Fruit fly (Drosophila melanogaster) whole organism, wandering third instar larva: ENCODE measurements around the gene Sugb.

Experiments
- CG32264 ChIP-seq: fragments of 200-800 bp; sonication (Bioruptor generic); optimal IDR thresholded peaks from 2 replicates; lab custom pipeline; 2016; ENCODE audit warnings: missing biosample characterization, missing genetic modification characterization
- CG9705 ChIP-seq: fragments of 200-800 bp; sonication (Bioruptor generic); optimal IDR thresholded peaks from 2 replicates; lab custom pipeline; 2018; ENCODE audit warnings: missing biosample characterization, mild to moderate bottlenecking, missing genetic modification characterization
- CrebA ChIP-seq: fragments of 200-800 bp; sonication (Bioruptor generic); optimal IDR thresholded peaks from 2 replicates; lab custom pipeline; 2016; ENCODE audit warnings: missing biosample characterization, mild to moderate bottlenecking, missing genetic modification characterization, borderline replicate concordance
- Dfd ChIP-seq: fragments of >200 bp; optimal IDR thresholded peaks from 2 replicates; lab custom pipeline; 2017; ENCODE audit warnings: missing biosample characterization, missing genetic modification characterization
- Dif ChIP-seq: fragments of 200-275, 200-300 bp; sonication (Bioruptor generic); optimal IDR thresholded peaks from 2 replicates; lab custom pipeline; 2018; ENCODE audit warnings: missing biosample characterization, missing genetic modification characterization; ENCODE audit not compliant: partially characterized antibody
- GATAd ChIP-seq: sonication (Bioruptor generic); optimal IDR thresholded peaks from 2 replicates; lab custom pipeline; 2016; ENCODE audit warnings: missing biosample characterization, missing genetic modification characterization
- HLH106 ChIP-seq: fragments of 200-800 bp; optimal IDR thresholded peaks from 3 replicates; lab custom pipeline; 2019; ENCODE audit warnings: missing biosample characterization, mild to moderate bottlenecking, missing genetic modification characterization, moderate library complexity
- Hnf4 ChIP-seq: fragments of 200-800 bp; sonication (Bioruptor generic); optimal IDR thresholded peaks from 2 replicates; lab custom pipeline; 2016; ENCODE audit warnings: missing biosample characterization, mild to moderate bottlenecking, missing genetic modification characterization
- Hr78 ChIP-seq: fragments of >200 bp; optimal IDR thresholded peaks from 2 replicates; lab custom pipeline; 2017; ENCODE audit warnings: missing biosample characterization, missing genetic modification characterization
- Hr83 ChIP-seq: fragments of 200-300 bp; sonication (Bioruptor generic); optimal IDR thresholded peaks from 2 replicates; lab custom pipeline; 2016; ENCODE audit warnings: missing biosample characterization, mild to moderate bottlenecking, missing genetic modification characterization, moderate library complexity; ENCODE audit not compliant: poor library complexity, severe bottlenecking
- Jra ChIP-seq: sonication (Bioruptor generic); optimal IDR thresholded peaks from 2 replicates; lab custom pipeline; 2016; ENCODE audit warnings: missing biosample characterization, missing genetic modification characterization
- Mio ChIP-seq: sonication (Bioruptor generic); optimal IDR thresholded peaks from 2 replicates; lab custom pipeline; 2016; ENCODE audit warnings: missing biosample characterization, missing genetic modification characterization
- Myc ChIP-seq: fragments of >200 bp; optimal IDR thresholded peaks from 2 replicates; lab custom pipeline; 2017
- N ChIP-seq: fragments of >200 bp; optimal IDR thresholded peaks from 2 replicates; lab custom pipeline; 2018; ENCODE audit warnings: missing biosample characterization, missing external identifiers, missing genetic modification characterization
- OdsH ChIP-seq: fragments of 200-800 bp; sonication (Bioruptor generic); optimal IDR thresholded peaks from 2 replicates; lab custom pipeline; 2016; ENCODE audit warnings: missing biosample characterization, mild to moderate bottlenecking, missing genetic modification characterization
- Rel ChIP-seq, 2 experiments: fragments of 200-800 bp; sonication (Bioruptor generic) in 1 of 2; optimal IDR thresholded peaks; 2 replicates in 1 of 2; 3 replicates in 1 of 2; lab custom pipeline; 2016 to 2019; ENCODE audit warnings: mild to moderate bottlenecking in 2 of 2, missing biosample characterization in 2 of 2, missing genetic modification characterization in 2 of 2, moderate library complexity in 1 of 2
- Vsx2 ChIP-seq: fragments of 200-300, 225-300 bp; sonication (Bioruptor generic); optimal IDR thresholded peaks from 2 replicates; lab custom pipeline; 2018; ENCODE audit warnings: missing biosample characterization, missing genetic modification characterization; ENCODE audit not compliant: partially characterized antibody
- br ChIP-seq: fragments of 200-800 bp; sonication (Bioruptor generic); optimal IDR thresholded peaks from 2 replicates; lab custom pipeline; 2016; ENCODE audit warnings: missing biosample characterization, missing genetic modification characterization
- brk ChIP-seq: fragments of 200-800 bp; sonication (Bioruptor generic); optimal IDR thresholded peaks from 2 replicates; lab custom pipeline; 2016; ENCODE audit warnings: missing biosample characterization, mild to moderate bottlenecking, missing genetic modification characterization
- dl ChIP-seq, 2 experiments: fragments of 175-275, 200-275 bp in 1 of 2; fragments of 200-275 bp in 1 of 2; sonication (Bioruptor generic); optimal IDR thresholded peaks; lab custom pipeline; 2018; ENCODE audit warnings: mild to moderate bottlenecking in 2 of 2, missing biosample characterization in 2 of 2, missing genetic modification characterization in 2 of 2, moderate library complexity in 2 of 2; ENCODE audit not compliant: partially characterized antibody in 2 of 2, insufficient read depth in 1 of 2
- dmrt93B ChIP-seq: fragments of 200-800 bp; sonication (Bioruptor generic); optimal IDR thresholded peaks from 2 replicates; lab custom pipeline; 2018; ENCODE audit warnings: missing biosample characterization, mild to moderate bottlenecking, missing genetic modification characterization
- dsf ChIP-seq: sonication (Bioruptor generic); optimal IDR thresholded peaks from 2 replicates; lab custom pipeline; 2016; ENCODE audit warnings: missing biosample characterization, missing genetic modification characterization, borderline replicate concordance
- ey ChIP-seq: fragments of 200-800 bp; sonication (Bioruptor generic); optimal IDR thresholded peaks from 2 replicates; lab custom pipeline; 2016; ENCODE audit warnings: missing biosample characterization, missing genetic modification characterization
- foxo ChIP-seq, 2 experiments: fragments of 200-800 bp; sonication (Bioruptor generic); optimal IDR thresholded peaks; 2 replicates in 1 of 2; 3 replicates in 1 of 2; lab custom pipeline; 2016 to 2017; ENCODE audit warnings: missing biosample characterization in 2 of 2, missing genetic modification characterization in 2 of 2
- fru ChIP-seq: fragments of 200-800 bp; sonication (Bioruptor generic); optimal IDR thresholded peaks from 3 replicates; lab custom pipeline; 2016; ENCODE audit warnings: missing biosample characterization, mild to moderate bottlenecking, missing genetic modification characterization
- h ChIP-seq: fragments of 200-800 bp; sonication (Bioruptor generic); optimal IDR thresholded peaks from 3 replicates; lab custom pipeline; 2016; ENCODE audit warnings: missing biosample characterization, mild to moderate bottlenecking, missing genetic modification characterization
- jim ChIP-seq: fragments of 175-275, 200-325 bp; sonication (Bioruptor generic); optimal IDR thresholded peaks from 2 replicates; lab custom pipeline; 2016; ENCODE audit warnings: missing biosample characterization, mild to moderate bottlenecking, missing genetic modification characterization
- lola ChIP-seq: fragments of >200 bp; optimal IDR thresholded peaks from 2 replicates; lab custom pipeline; 2017; ENCODE audit warnings: missing biosample characterization, missing genetic modification characterization
- pan ChIP-seq: fragments of >200 bp; optimal IDR thresholded peaks from 2 replicates; lab custom pipeline; 2017
- psq ChIP-seq: fragments of 200-800 bp; sonication (Bioruptor generic); optimal IDR thresholded peaks from 3 replicates; lab custom pipeline; 2017; ENCODE audit warnings: missing biosample characterization, mild to moderate bottlenecking, missing genetic modification characterization, moderate library complexity
- rgr ChIP-seq: fragments of 200-800 bp; sonication (Bioruptor generic); optimal IDR thresholded peaks from 3 replicates; lab custom pipeline; 2016; ENCODE audit warnings: missing biosample characterization, mild to moderate bottlenecking, missing genetic modification characterization
- sage ChIP-seq: fragments of 200-800 bp; sonication (Bioruptor generic); optimal IDR thresholded peaks from 2 replicates; lab custom pipeline; 2016; ENCODE audit warnings: missing biosample characterization, mild to moderate bottlenecking, missing genetic modification characterization
- sv ChIP-seq: fragments of 200-800 bp; sonication (Bioruptor generic); optimal IDR thresholded peaks from 3 replicates; lab custom pipeline; 2016; ENCODE audit warnings: missing biosample characterization, missing genetic modification characterization
- tai ChIP-seq: sonication (Bioruptor generic); optimal IDR thresholded peaks from 2 replicates; lab custom pipeline; 2016; ENCODE audit warnings: missing biosample characterization, missing genetic modification characterization
- usp ChIP-seq: fragments of >200 bp; optimal IDR thresholded peaks from 2 replicates; lab custom pipeline; 2017; ENCODE audit warnings: missing biosample characterization, missing genetic modification characterization
- woc ChIP-seq: sonication (Bioruptor generic); optimal IDR thresholded peaks from 2 replicates; lab custom pipeline; 2016; ENCODE audit warnings: missing biosample characterization, mild to moderate bottlenecking, missing genetic modification characterization

Gene Sugb

dm6 chr3L:11711059-11711628, 27.4 kb downstream of the Sugb start, which contains the start of gene crim:
TSS of gene crim (minus strand) at chr3L:11711386.
- TF ChIP-seq usp = no peak
- no peak for TF ChIP-seq jim
- peak in 1 of 2 experiments; percentile 12 for TF ChIP-seq foxo (GFP tag; optimal IDR thresholded peaks at IDR 0.05; lab: Kevin White, UChicago)
- TF ChIP-seq sv (GFP tag; lab: Kevin White, UChicago) = no peak
- TF ChIP-seq Hnf4 (GFP tag; lab: Kevin White, UChicago) = peak; percentile 71
- TF ChIP-seq Dif (GFP tag; lab: Kevin White, UChicago) = no peak
- TF ChIP-seq HLH106 (tag; lab: Kevin White, UChicago) = no peak
- TF ChIP-seq fru (GFP tag; lab: Kevin White, UChicago) = peak; percentile 21
- TF ChIP-seq Jra (GFP tag; lab: Kevin White, UChicago) = peak; percentile 31
- TF ChIP-seq ey = no peak
- TF ChIP-seq psq = no peak
- peak; percentile 74 for TF ChIP-seq brk (GFP tag; lab: Kevin White, UChicago)
- TF ChIP-seq CrebA (GFP tag; lab: Kevin White, UChicago) = no peak
- TF ChIP-seq Myc (lab: Kevin White, UChicago) = no peak
- no peak for TF ChIP-seq woc (GFP tag; lab: Kevin White, UChicago)
- no peak for TF ChIP-seq CG9705
- TF ChIP-seq GATAd (GFP tag; lab: Kevin White, UChicago) = no peak
- no peak for TF ChIP-seq Vsx2 (GFP tag; lab: Kevin White, UChicago)
- no peak for TF ChIP-seq OdsH (GFP tag; lab: Kevin White, UChicago)
- no peak for TF ChIP-seq pan (lab: Kevin White, UChicago)
- TF ChIP-seq sage (GFP tag; lab: Kevin White, UChicago) = no peak
- no peak for TF ChIP-seq br (GFP tag; lab: Kevin White, UChicago)
- no peak for TF ChIP-seq Mio (GFP tag; lab: Kevin White, UChicago)
- TF ChIP-seq Hr78 (GFP tag; lab: Kevin White, UChicago) = no peak
- TF ChIP-seq lola (GFP tag; lab: Kevin White, UChicago) = no peak
- TF ChIP-seq N (GFP tag; lab: Kevin White, UChicago) = no peak
- no peak for TF ChIP-seq Dfd (GFP tag; lab: Kevin White, UChicago)
- peak; percentile 30 for TF ChIP-seq CG32264 (GFP tag; lab: Kevin White, UChicago)
- no peak for TF ChIP-seq Hr83 (GFP tag; lab: Kevin White, UChicago)
- TF ChIP-seq Rel (GFP tag; optimal IDR thresholded peaks at IDR 0.05; lab: Kevin White, UChicago) = no peak
- TF ChIP-seq Rel (tag; optimal IDR thresholded peaks at IDR 0.05; lab: Kevin White, UChicago) = peak; percentile 21
- TF ChIP-seq tai (GFP tag; lab: Kevin White, UChicago) = peak; percentile 58
- TF ChIP-seq dl (GFP tag; optimal IDR thresholded peaks at IDR 0.05; lab: Kevin White, UChicago; ENCODE audit: insufficient read depth in 1 of 2, partially characterized antibody in 2 of 2) = no peak
- TF ChIP-seq dsf (GFP tag; lab: Kevin White, UChicago) = no peak
- peak; percentile 38 for TF ChIP-seq h (GFP tag; lab: Kevin White, UChicago)
- no peak for TF ChIP-seq dmrt93B (GFP tag; lab: Kevin White, UChicago)

- TF ChIP-seq h (GFP tag; lab: Kevin White, UChicago) (no peak), tai (GFP tag; lab: Kevin White, UChicago) (no peak), brk (GFP tag; lab: Kevin White, UChicago) (no peak), rgr (GFP tag; lab: Kevin White, UChicago) (no peak), woc (GFP tag; lab: Kevin White, UChicago) (no peak)
These were observed 28.0 kb downstream of the Sugb start for dm6 chr3L:11711789-11712188.

- TF ChIP-seq ey = no peak
- TF ChIP-seq dsf (GFP tag; lab: Kevin White, UChicago) = no peak
- no peak for TF ChIP-seq GATAd (GFP tag; lab: Kevin White, UChicago)
- TF ChIP-seq Mio (GFP tag; lab: Kevin White, UChicago) = no peak
- no peak for TF ChIP-seq Hnf4 (GFP tag; lab: Kevin White, UChicago)
These were observed 29.1 kb downstream of the Sugb start for dm6 chr3L:11712839-11713238.
